Worm (Caenorhabditis elegans) whole organism, young adult: ENCODE data around the gene C44H4.6.

ENCODE experiments used
- B0035.1 ChIP-seq: sonication (generic microtip); optimal IDR thresholded peaks from 2 replicates; lab custom pipeline; 2016; ENCODE audit warnings: missing genetic modification characterization, mild to moderate bottlenecking, missing compliant biosample characterization, missing genotype, missing genetic modification reagents
- F23B12.7 ChIP-seq: sonication (generic microtip); optimal IDR thresholded peaks from 2 replicates; lab custom pipeline; 2017; ENCODE audit warnings: missing genetic modification characterization, mild to moderate bottlenecking, missing compliant biosample characterization, antibody characterized with exemption, moderate library complexity; ENCODE audit not compliant: insufficient read depth
- K11D2.4 ChIP-seq: fragments of 200-800 bp; sonication (Bioruptor generic); IDR thresholded peaks from 2 replicates; pipeline ENCODE4 v1.3.6; 2022; ENCODE audit warnings: missing genetic modification reagents, missing genetic modification characterization, missing compliant biosample characterization
- attf-5 ChIP-seq: fragments of 200-800 bp; sonication (Bioruptor generic); optimal IDR thresholded peaks from 2 replicates; lab custom pipeline; 2018; ENCODE audit warnings: mild to moderate bottlenecking, missing genetic modification characterization, missing compliant biosample characterization
- attf-6 ChIP-seq: fragments of 200-800 bp; sonication (Bioruptor generic); IDR thresholded peaks from 2 replicates; pipeline ENCODE4 v1.3.6; 2022; ENCODE audit warnings: missing genetic modification reagents, missing genetic modification characterization, missing compliant biosample characterization
- die-1 ChIP-seq: sonication (generic microtip); optimal IDR thresholded peaks from 2 replicates; lab custom pipeline; 2016; ENCODE audit warnings: missing genotype, mild to moderate bottlenecking, missing genetic modification characterization, missing compliant biosample characterization
- dpff-1 ChIP-seq: sonication (generic microtip); optimal IDR thresholded peaks from 2 replicates; lab custom pipeline; 2017; ENCODE audit warnings: mild to moderate bottlenecking, missing genetic modification characterization, missing compliant biosample characterization
- egrh-3 ChIP-seq: fragments of 200-800 bp; sonication (Bioruptor generic); IDR thresholded peaks from 2 replicates; pipeline ENCODE4 v1.3.6; 2022; ENCODE audit warnings: missing genetic modification reagents, missing genetic modification characterization, missing compliant biosample characterization
- ekl-4 ChIP-seq: fragments of 200-800 bp; sonication (Bioruptor generic); IDR thresholded peaks from 2 replicates; pipeline ENCODE4 v1.3.6; 2022; ENCODE audit warnings: missing genetic modification reagents, missing genetic modification characterization, missing compliant biosample characterization
- gei-17 ChIP-seq: fragments of 200-800 bp; sonication (Bioruptor generic); optimal IDR thresholded peaks from 2 replicates; lab custom pipeline; 2018; ENCODE audit warnings: mild to moderate bottlenecking, missing genetic modification characterization, missing compliant biosample characterization
- let-526 ChIP-seq: fragments of 200-800 bp; sonication (Bioruptor generic); IDR thresholded peaks from 2 replicates; pipeline ENCODE4 v1.3.6; 2022; ENCODE audit warnings: missing genetic modification reagents, missing genetic modification characterization, missing compliant biosample characterization
- let-607 ChIP-seq, 2 experiments: fragments of 200-800 bp in 1 of 2; sonication (Bioruptor generic) in 1 of 2; sonication (generic microtip) in 1 of 2; optimal IDR thresholded peaks; 2 replicates each; lab custom pipeline; 2016 to 2018; ENCODE audit warnings: mild to moderate bottlenecking in 2 of 2, missing compliant biosample characterization in 2 of 2, missing genetic modification characterization in 2 of 2, moderate library complexity in 2 of 2, missing genotype in 1 of 2
- lin-35 ChIP-seq, 3 experiments: fragments of 150-350 bp in 2 of 3; sonication (generic microtip) in 1 of 3; optimal IDR thresholded peaks; 2 replicates each; lab custom pipeline; 2014 to 2018; ENCODE audit warnings: missing biosample characterization in 3 of 3, missing genetic modification characterization in 3 of 3, missing genetic modification reagents in 3 of 3
- lsy-27 ChIP-seq: sonication (generic microtip); optimal IDR thresholded peaks from 2 replicates; lab custom pipeline; 2017; ENCODE audit warnings: missing genetic modification characterization, mild to moderate bottlenecking, missing compliant biosample characterization, antibody characterized with exemption, missing genotype, borderline replicate concordance; ENCODE audit not compliant: insufficient read depth
- madf-10 ChIP-seq: sonication (generic microtip); optimal IDR thresholded peaks from 2 replicates; lab custom pipeline; 2016; ENCODE audit warnings: mild to moderate bottlenecking, missing genetic modification characterization, missing compliant biosample characterization
- madf-8 ChIP-seq: fragments of 200-800 bp; sonication (Bioruptor generic); conservative IDR thresholded peaks from 2 replicates; pipeline ENCODE4 v1.3.6; 2022; ENCODE audit warnings: missing genetic modification reagents, missing genetic modification characterization, missing compliant biosample characterization
- mcd-1 ChIP-seq: fragments of 200-800 bp; sonication (Bioruptor generic); IDR thresholded peaks from 2 replicates; pipeline ENCODE4 v1.3.6; 2022; ENCODE audit warnings: missing genetic modification reagents, missing genetic modification characterization, missing compliant biosample characterization
- nhr-179 ChIP-seq: sonication (generic microtip); optimal IDR thresholded peaks from 2 replicates; lab custom pipeline; 2016; ENCODE audit warnings: mild to moderate bottlenecking, missing genetic modification characterization, missing compliant biosample characterization
- nhr-80 ChIP-seq: sonication (generic microtip); optimal IDR thresholded peaks from 2 replicates; lab custom pipeline; 2016; ENCODE audit warnings: missing genetic modification characterization, missing compliant biosample characterization
- pbrm-1 ChIP-seq: fragments of 200-800 bp; sonication (Bioruptor generic); IDR thresholded peaks from 2 replicates; pipeline ENCODE4 v1.3.6; 2022; ENCODE audit warnings: missing genetic modification reagents, missing genetic modification characterization, missing compliant biosample characterization
- repo-1 ChIP-seq: sonication (generic microtip); optimal IDR thresholded peaks from 2 replicates; lab custom pipeline; 2017; ENCODE audit warnings: mild to moderate bottlenecking, missing genetic modification characterization, missing compliant biosample characterization
- sdz-38 ChIP-seq: sonication (generic microtip); optimal IDR thresholded peaks from 2 replicates; lab custom pipeline; 2016; ENCODE audit warnings: missing genotype, missing genetic modification characterization, missing compliant biosample characterization
- snpc-3.4 ChIP-seq: sonication (generic microtip); optimal IDR thresholded peaks from 2 replicates; lab custom pipeline; 2017; ENCODE audit warnings: missing genetic modification characterization, mild to moderate bottlenecking, missing compliant biosample characterization, antibody characterized with exemption, moderate library complexity, missing genotype, missing genetic modification reagents
- zfh-2 ChIP-seq: fragments of 200-800 bp; sonication (Bioruptor generic); conservative IDR thresholded peaks from 2 replicates; pipeline ENCODE4 v1.3.6; 2022; ENCODE audit warnings: missing genetic modification reagents, missing genetic modification characterization, missing compliant biosample characterization
- ztf-18 ChIP-seq: sonication (generic microtip); optimal IDR thresholded peaks from 2 replicates; lab custom pipeline; 2016; ENCODE audit warnings: missing genotype, mild to moderate bottlenecking, missing genetic modification characterization, missing compliant biosample characterization
- ztf-28 ChIP-seq: fragments of 200-800 bp; sonication (Bioruptor generic); IDR thresholded peaks from 2 replicates; pipeline ENCODE4 v1.3.6; 2022; ENCODE audit warnings: missing genetic modification reagents, missing genetic modification characterization, missing compliant biosample characterization

The C44H4.6 gene

DNA sequence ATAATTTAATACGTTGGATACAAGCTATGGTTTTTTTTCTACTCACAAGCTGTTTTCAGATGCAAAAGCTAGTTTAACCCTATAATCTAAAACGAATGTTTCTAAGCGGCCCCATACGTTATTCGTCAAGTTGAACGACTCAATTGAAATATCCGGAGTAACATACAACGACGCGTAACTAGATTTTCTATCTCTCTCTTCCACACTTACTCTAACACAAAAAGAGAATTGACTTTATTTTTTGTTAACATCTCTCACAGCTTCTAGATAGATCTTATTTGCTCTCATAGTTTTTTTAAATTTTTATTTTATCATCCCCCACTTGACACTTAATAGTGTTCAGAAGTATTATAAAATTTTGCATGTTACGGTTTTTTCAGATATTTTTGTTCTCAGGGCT lies 5.9 kb downstream of the C44H4.6 start (continued):
- TF ChIP-seq ekl-4 (GFP tag; lab: Robert Waterston, UW) (no peak), snpc-3.4 (tag; lab: Kevin White, UChicago) (no peak), lin-35 (GFP tag; optimal IDR thresholded peaks at IDR 0.05; lab: Kevin White, UChicago) (no peak)

ce11 chrX:14589051-14589736 lies 10.0 kb downstream of the C44H4.6 start, which contains the start of the genes C44H4.4 and tap-1:
C44H4.4 (minus strand) TSS chrX:14589101.
tap-1 (plus strand) TSS chrX:14589624.
- TF ChIP-seq let-607 (tag; optimal IDR thresholded peaks at IDR 0.05; lab: Kevin White, UChicago) (peak in 1 of 2 experiments; percentile 46), F23B12.7 (tag; lab: Kevin White, UChicago) (peak; percentile 47), mcd-1 (GFP tag; lab: Robert Waterston, UW) (peak; percentile 67), attf-6 (no peak), attf-5 (peak; percentile 38), ztf-18 (tag; lab: Kevin White, UChicago) (no peak), nhr-80 (tag; lab: Kevin White, UChicago) (peak; percentile 89), madf-10 (tag; lab: Kevin White, UChicago) (peak; percentile 10)

DNA sequence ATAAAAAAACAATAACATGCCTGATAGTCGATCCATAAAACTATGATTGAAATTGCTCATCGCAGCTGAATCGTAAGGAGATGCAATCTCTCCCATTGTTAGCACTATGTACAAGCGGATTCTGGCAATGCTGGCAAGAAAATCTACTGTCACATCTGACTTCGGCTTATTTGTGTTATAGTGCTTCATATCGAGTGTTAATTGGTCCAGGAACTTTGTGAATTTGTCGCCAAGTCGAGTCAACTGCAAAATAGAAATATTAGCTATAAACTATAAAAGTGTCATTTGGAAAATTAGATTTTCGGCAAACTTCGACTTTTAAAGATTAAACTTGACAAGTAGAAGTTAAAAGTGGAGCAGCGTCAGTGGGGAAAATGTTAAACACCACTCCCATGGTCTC lies 14.8 kb downstream of the C44H4.6 start:
- TF ChIP-seq madf-8 (GFP tag; lab: Robert Waterston, UW) (no peak), lsy-27 (tag; lab: Kevin White, UChicago) (no peak), B0035.1 (tag; lab: Kevin White, UChicago) (no peak), nhr-179 (tag; lab: Kevin White, UChicago) (no peak), gei-17 (no peak), repo-1 (tag; lab: Kevin White, UChicago) (no peak), pbrm-1 (GFP tag; lab: Robert Waterston, UW) (no peak), K11D2.4 (GFP tag; lab: Robert Waterston, UW) (no peak)
- TF ChIP-seq, all 124 proteins: peak for 0

- no peak for TF ChIP-seq let-607 (tag; optimal IDR thresholded peaks at IDR 0.05; lab: Kevin White, UChicago)
- peak; percentile 36; the same call in 1 of the 2 replicates for TF ChIP-seq zfh-2 (GFP tag; lab: Robert Waterston, UW)
- TF ChIP-seq, all 124 proteins: peak for 1
These were observed 17.7 kb downstream of the C44H4.6 start, which contains the start of gene sym-1 for ce11 chrX:14581429-14581828. sym-1 (plus strand) TSS chrX:14581622.

- TF ChIP-seq dpff-1 (tag; lab: Kevin White, UChicago) (no peak), B0035.1 (tag; lab: Kevin White, UChicago) (no peak), egrh-3 (GFP tag; lab: Robert Waterston, UW) (no peak), ztf-28 (GFP tag; lab: Robert Waterston, UW) (no peak), sdz-38 (tag; lab: Kevin White, UChicago) (no peak), lsy-27 (tag; lab: Kevin White, UChicago) (no peak)
These were observed 18.3 kb downstream of the C44H4.6 start for ce11 chrX:14580853-14581252.

DNA sequence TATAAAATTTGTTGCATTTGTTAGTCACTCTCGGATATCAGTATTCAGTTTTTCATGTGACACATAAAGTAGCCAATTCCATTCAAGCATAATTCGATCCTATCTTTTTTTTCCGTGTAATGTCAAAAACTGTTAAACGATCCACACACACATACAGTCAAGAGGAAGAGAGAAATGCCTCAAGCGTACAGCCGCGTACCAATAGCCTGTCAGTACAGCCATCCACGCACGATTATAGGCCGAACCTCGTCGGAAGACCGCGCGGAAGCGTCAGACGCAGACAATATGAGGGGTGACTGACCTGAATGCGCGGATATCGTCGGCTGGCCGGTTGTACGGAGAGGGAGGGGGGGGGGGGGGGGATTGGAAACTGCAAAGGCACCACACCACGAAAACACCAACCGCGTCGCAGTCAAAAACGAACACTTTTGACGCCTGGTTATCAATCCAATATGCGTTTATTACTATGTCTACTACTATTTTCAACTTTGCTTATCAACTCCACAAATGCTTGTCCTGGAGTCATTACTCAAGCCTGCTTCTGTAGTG lies 21.5 kb downstream of the C44H4.6 start, which contains the start of gene let-4:
Gene let-4 (plus strand): TSS at position 357 of the 549 bp plus-strand sequence.
- no peak for TF ChIP-seq let-526 (GFP tag; lab: Robert Waterston, UW)
- TF ChIP-seq egrh-3 (GFP tag; lab: Robert Waterston, UW): peak; percentile 55; the same call in 1 of the 2 replicates
- no peak for TF ChIP-seq die-1
- TF ChIP-seq zfh-2 (GFP tag; lab: Robert Waterston, UW): peak; percentile 80
